Worm (Caenorhabditis elegans) whole organism, young adult: ENCODE measurements around the gene col-96.
A peak's percentile ranks its signal among the peaks of the same experiment; 100 is the strongest.

ENCODE experiments used
- B0261.1 ChIP-seq: sonication (generic microtip); optimal IDR thresholded peaks from 2 replicates; lab custom pipeline; 2016; ENCODE audit warnings: mild to moderate bottlenecking, missing genetic modification characterization, moderate library complexity, missing compliant biosample characterization
- C06A6.2 ChIP-seq: fragments of 200-800 bp; sonication (Bioruptor generic); conservative IDR thresholded peaks from 2 replicates; pipeline ENCODE4 v1.3.6; 2022; ENCODE audit warnings: missing genetic modification characterization, missing compliant biosample characterization
- F33H1.4 ChIP-seq: fragments of 200-800 bp; sonication (Bioruptor generic); IDR thresholded peaks from 2 replicates; pipeline ENCODE4 v1.3.6; 2022; ENCODE audit warnings: missing genetic modification reagents, missing genetic modification characterization, missing compliant biosample characterization
- F57C9.4 ChIP-seq: sonication (generic microtip); optimal IDR thresholded peaks from 2 replicates; lab custom pipeline; 2017; ENCODE audit warnings: mild to moderate bottlenecking, missing genetic modification characterization, missing compliant biosample characterization
- K11D2.4 ChIP-seq: fragments of 200-800 bp; sonication (Bioruptor generic); IDR thresholded peaks from 2 replicates; pipeline ENCODE4 v1.3.6; 2022; ENCODE audit warnings: missing genetic modification reagents, missing genetic modification characterization, missing compliant biosample characterization
- Y53G8AR.9 ChIP-seq: fragments of 200-800 bp; sonication (Bioruptor generic); conservative IDR thresholded peaks from 2 replicates; pipeline ENCODE4 v1.3.6; 2022; ENCODE audit warnings: missing genetic modification reagents, missing genetic modification characterization, missing compliant biosample characterization
- akir-1 ChIP-seq: fragments of 200-800 bp; sonication (Bioruptor generic); optimal IDR thresholded peaks from 2 replicates; lab custom pipeline; 2018; ENCODE audit warnings: mild to moderate bottlenecking, missing genetic modification characterization, moderate library complexity, missing compliant biosample characterization
- ama-1 ChIP-seq, 3 experiments: fragments of 150-350 bp in 1 of 3; sonication (generic microtip) in 2 of 3; optimal IDR thresholded peaks; 2 replicates each; lab custom pipeline; 2014 to 2018; ENCODE audit warnings: missing biosample characterization in 2 of 3, missing genetic modification characterization in 2 of 3, missing genetic modification reagents in 2 of 3
- aptf-3 ChIP-seq: fragments of 200-800 bp; sonication (Bioruptor generic); IDR thresholded peaks from 2 replicates; pipeline ENCODE4 v1.3.6; 2022; ENCODE audit warnings: missing genetic modification characterization, missing compliant biosample characterization
- atf-7 ChIP-seq: sonication (generic microtip); optimal IDR thresholded peaks from 2 replicates; lab custom pipeline; 2017; ENCODE audit warnings: mild to moderate bottlenecking, missing genetic modification characterization, missing compliant biosample characterization
- athp-1 ChIP-seq: sonication (generic microtip); optimal IDR thresholded peaks from 2 replicates; lab custom pipeline; 2017; ENCODE audit warnings: mild to moderate bottlenecking, missing genetic modification characterization, missing compliant biosample characterization
- attf-6 ChIP-seq: fragments of 200-800 bp; sonication (Bioruptor generic); IDR thresholded peaks from 2 replicates; pipeline ENCODE4 v1.3.6; 2022; ENCODE audit warnings: missing genetic modification reagents, missing genetic modification characterization, missing compliant biosample characterization
- bed-1 ChIP-seq: fragments of 200-800 bp; sonication (Bioruptor generic); IDR thresholded peaks from 2 replicates; pipeline ENCODE4 v1.3.6; 2022; ENCODE audit warnings: missing genetic modification reagents, missing genetic modification characterization, missing compliant biosample characterization
- bed-2 ChIP-seq: fragments of 200-800 bp; sonication (Bioruptor generic); IDR thresholded peaks from 2 replicates; pipeline ENCODE4 v1.3.6; 2022; ENCODE audit warnings: missing genetic modification reagents, missing genetic modification characterization, missing compliant biosample characterization
- ccch-3 ChIP-seq: fragments of 200-800 bp; sonication (Bioruptor generic); optimal IDR thresholded peaks from 2 replicates; lab custom pipeline; 2018; ENCODE audit warnings: mild to moderate bottlenecking, missing genetic modification characterization, missing compliant biosample characterization
- dox-1 ChIP-seq: fragments of 200-800 bp; sonication (Bioruptor generic); IDR thresholded peaks from 2 replicates; pipeline ENCODE4 v1.3.6; 2022; ENCODE audit warnings: missing genetic modification reagents, missing genetic modification characterization, missing compliant biosample characterization
- dpff-1 ChIP-seq: sonication (generic microtip); optimal IDR thresholded peaks from 2 replicates; lab custom pipeline; 2017; ENCODE audit warnings: mild to moderate bottlenecking, missing genetic modification characterization, missing compliant biosample characterization
- ekl-4 ChIP-seq: fragments of 200-800 bp; sonication (Bioruptor generic); IDR thresholded peaks from 2 replicates; pipeline ENCODE4 v1.3.6; 2022; ENCODE audit warnings: missing genetic modification reagents, missing genetic modification characterization, missing compliant biosample characterization
- hrde-1 ChIP-seq: sonication (generic microtip); optimal IDR thresholded peaks from 2 replicates; lab custom pipeline; 2016; ENCODE audit warnings: missing genetic modification characterization, mild to moderate bottlenecking, missing compliant biosample characterization, moderate library complexity, missing genotype, missing genetic modification reagents, borderline replicate concordance
- hsf-1 ChIP-seq: fragments of 200-800 bp; sonication (Bioruptor generic); IDR thresholded peaks from 2 replicates; pipeline ENCODE4 v1.3.6; 2022; ENCODE audit warnings: missing genetic modification reagents, missing genetic modification characterization, missing compliant biosample characterization
- lin-26 ChIP-seq: fragments of 200-800 bp; sonication (Bioruptor generic); IDR thresholded peaks from 2 replicates; pipeline ENCODE4 v1.3.6; 2022; ENCODE audit warnings: missing genetic modification reagents, missing genetic modification characterization, missing compliant biosample characterization
- lin-54 ChIP-seq: fragments of 200-800 bp; sonication (Bioruptor generic); optimal IDR thresholded peaks from 2 replicates; lab custom pipeline; 2018; ENCODE audit warnings: mild to moderate bottlenecking, missing genetic modification characterization, missing compliant biosample characterization
- madf-10 ChIP-seq: sonication (generic microtip); optimal IDR thresholded peaks from 2 replicates; lab custom pipeline; 2016; ENCODE audit warnings: mild to moderate bottlenecking, missing genetic modification characterization, missing compliant biosample characterization
- mxl-1 ChIP-seq: sonication (generic microtip); optimal IDR thresholded peaks from 2 replicates; lab custom pipeline; 2016; ENCODE audit warnings: missing genetic modification characterization, missing compliant biosample characterization
- nhr-80 ChIP-seq: sonication (generic microtip); optimal IDR thresholded peaks from 2 replicates; lab custom pipeline; 2016; ENCODE audit warnings: missing genetic modification characterization, missing compliant biosample characterization
- pha-4 ChIP-seq: fragments of 150-350 bp; sonication (generic microtip); optimal IDR thresholded peaks from 2 replicates; lab custom pipeline; 2014; ENCODE audit warnings: missing biosample characterization, missing genetic modification reagents, missing genetic modification characterization
- rcor-1 ChIP-seq: fragments of 200-800 bp; sonication (Bioruptor generic); IDR thresholded peaks from 2 replicates; pipeline ENCODE4 v1.3.6; 2022; ENCODE audit warnings: missing genetic modification reagents, missing genetic modification characterization, missing compliant biosample characterization
- rec-8 ChIP-seq, 2 experiments: sonication (generic microtip); optimal IDR thresholded peaks; 2 replicates each; lab custom pipeline; 2016; ENCODE audit warnings: mild to moderate bottlenecking in 2 of 2, missing genetic modification characterization in 2 of 2, missing genetic modification reagents in 2 of 2, missing genotype in 2 of 2, missing biosample characterization in 1 of 2, missing compliant biosample characterization in 1 of 2, moderate library complexity in 1 of 2
- repo-1 ChIP-seq: sonication (generic microtip); optimal IDR thresholded peaks from 2 replicates; lab custom pipeline; 2017; ENCODE audit warnings: mild to moderate bottlenecking, missing genetic modification characterization, missing compliant biosample characterization
- snpc-1.1 ChIP-seq: sonication (generic microtip); optimal IDR thresholded peaks from 2 replicates; lab custom pipeline; 2017; ENCODE audit warnings: missing genetic modification characterization, mild to moderate bottlenecking, missing compliant biosample characterization, antibody characterized with exemption, moderate library complexity, missing genotype, missing genetic modification reagents; ENCODE audit not compliant: insufficient read depth
- tbp1 ChIP-seq: fragments of 200-800 bp; sonication (Bioruptor generic); optimal IDR thresholded peaks from 2 replicates; lab custom pipeline; 2018; ENCODE audit warnings: mild to moderate bottlenecking, missing genetic modification characterization, missing compliant biosample characterization
- tlf-1 ChIP-seq: fragments of 200-800 bp; sonication (Bioruptor generic); optimal IDR thresholded peaks from 2 replicates; lab custom pipeline; 2018; ENCODE audit warnings: mild to moderate bottlenecking, missing genetic modification characterization, missing compliant biosample characterization
- zfh-2 ChIP-seq: fragments of 200-800 bp; sonication (Bioruptor generic); conservative IDR thresholded peaks from 2 replicates; pipeline ENCODE4 v1.3.6; 2022; ENCODE audit warnings: missing genetic modification reagents, missing genetic modification characterization, missing compliant biosample characterization
- ztf-18 ChIP-seq: sonication (generic microtip); optimal IDR thresholded peaks from 2 replicates; lab custom pipeline; 2016; ENCODE audit warnings: missing genotype, mild to moderate bottlenecking, missing genetic modification characterization, missing compliant biosample characterization

Gene col-96

DNA sequence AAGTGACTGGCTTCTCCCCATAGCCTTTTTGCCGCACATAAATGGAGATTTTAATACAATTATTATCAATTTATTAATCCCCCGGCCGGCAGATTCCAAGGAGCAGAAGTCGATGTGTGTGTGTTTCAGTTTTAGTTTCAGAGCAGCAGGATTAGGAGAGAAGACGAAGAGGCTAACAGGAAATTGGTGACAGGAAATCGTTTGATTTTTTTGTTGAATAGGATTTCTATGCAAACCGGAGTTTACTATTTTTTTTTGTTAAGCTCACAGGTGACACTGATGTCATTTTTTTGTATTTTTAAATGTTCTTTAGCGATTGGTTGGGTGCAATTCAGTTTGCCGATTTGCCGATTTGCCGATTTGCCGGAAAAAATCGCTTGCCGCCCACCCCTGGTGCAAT is 26.1 kb downstream of the col-96 start:
- TF ChIP-seq rcor-1 (GFP tag; lab: Robert Waterston, UW), result no peak
- TF ChIP-seq K11D2.4 (GFP tag; lab: Robert Waterston, UW), result no peak
- TF ChIP-seq tbp1 (GFP tag; lab: Kevin White, UChicago), result no peak
- no peak for TF ChIP-seq athp-1 (tag; lab: Kevin White, UChicago)
- TF ChIP-seq lin-26 (GFP tag; lab: Robert Waterston, UW), result no peak
- no peak for TF ChIP-seq ccch-3
- TF ChIP-seq repo-1 (tag; lab: Kevin White, UChicago), result no peak
- TF ChIP-seq ekl-4 (GFP tag; lab: Robert Waterston, UW), result no peak
- TF ChIP-seq aptf-3 (GFP tag; lab: Robert Waterston, UW), result no peak
- TF ChIP-seq ama-1 (optimal IDR thresholded peaks at IDR 0.05; lab: Kevin White, UChicago), result no peak
- no peak for TF ChIP-seq ama-1 (GFP tag; optimal IDR thresholded peaks at IDR 0.05; lab: Kevin White, UChicago)
- TF ChIP-seq hsf-1 (GFP tag; lab: Robert Waterston, UW), result no peak
- no peak for TF ChIP-seq rec-8 (tag; optimal IDR thresholded peaks at IDR 0.05; lab: Kevin White, UChicago)
- no peak for TF ChIP-seq mxl-1
- TF ChIP-seq lin-54 (GFP tag; lab: Kevin White, UChicago), result no peak
- TF ChIP-seq F33H1.4, result no peak
- no peak for TF ChIP-seq snpc-1.1 (tag; lab: Kevin White, UChicago)
- no peak for TF ChIP-seq pha-4 (tag; lab: Kevin White, UChicago)
- no peak for TF ChIP-seq C06A6.2 (GFP tag; lab: Robert Waterston, UW)

DNA sequence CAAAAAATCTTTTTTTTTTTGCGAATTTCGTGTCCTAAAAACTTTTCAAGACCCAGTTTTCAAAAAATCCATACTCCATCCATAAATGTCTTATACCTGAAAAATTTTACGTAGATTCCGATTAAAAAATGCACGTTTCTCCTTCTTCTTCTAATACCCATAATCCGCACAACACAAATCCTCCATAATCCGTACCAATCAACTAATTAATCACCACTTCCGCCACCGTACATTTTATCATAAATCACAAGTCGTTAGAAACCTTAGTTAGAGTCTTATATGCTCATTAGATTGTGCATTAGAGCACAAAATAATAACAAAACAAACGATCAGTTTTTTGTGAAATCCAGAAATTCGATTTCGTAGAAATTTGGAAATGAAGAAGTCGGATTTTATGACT is 37.6 kb downstream of the col-96 start:
- TF ChIP-seq dox-1 (GFP tag; lab: Robert Waterston, UW) (no peak), akir-1 (GFP tag; lab: Kevin White, UChicago) (no peak), atf-7 (tag; lab: Kevin White, UChicago) (no peak), bed-1 (GFP tag; lab: Robert Waterston, UW) (no peak)

DNA sequence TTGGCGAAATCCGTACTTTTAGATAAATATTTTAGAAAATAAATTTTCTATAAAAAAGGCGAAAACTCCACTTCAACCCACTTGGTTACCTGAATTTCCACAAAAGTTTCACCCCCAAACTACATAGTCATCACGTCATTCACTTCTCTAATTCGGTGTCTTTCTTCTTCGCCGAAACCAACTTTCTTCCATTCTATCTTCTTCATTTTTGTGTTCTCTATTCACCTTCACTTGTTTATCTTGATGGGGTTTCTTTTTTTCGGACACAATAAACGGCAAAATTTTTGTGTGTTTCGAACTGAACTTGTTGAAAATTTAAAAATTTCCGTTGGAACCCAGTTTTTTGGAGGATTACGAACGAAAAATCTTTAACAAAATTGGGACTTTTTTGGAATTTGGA is 39.7 kb downstream of the col-96 start:
- TF ChIP-seq dpff-1 (tag; lab: Kevin White, UChicago) (no peak), pha-4 (tag; lab: Kevin White, UChicago) (no peak)

DNA sequence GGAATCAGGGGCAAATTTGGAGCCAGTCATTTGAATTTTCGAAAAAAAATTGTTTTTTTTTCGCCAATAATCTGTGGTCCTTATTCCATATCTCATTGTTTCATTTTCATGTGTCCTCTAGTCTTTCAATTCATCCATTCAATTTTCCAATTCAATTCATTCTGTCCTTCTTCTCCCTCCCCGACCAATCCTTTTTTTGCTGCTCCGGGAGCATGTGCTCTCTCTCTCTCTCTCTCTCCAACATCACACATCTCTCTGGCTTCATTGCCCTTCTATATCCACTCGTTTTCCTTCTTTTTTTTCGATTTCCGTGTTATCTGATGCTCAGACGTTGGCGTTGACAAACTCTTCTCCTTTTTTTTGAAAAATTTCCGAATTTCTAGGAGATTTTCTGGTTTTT is 43.2 kb downstream of the col-96 start:
- TF ChIP-seq dox-1 (GFP tag; lab: Robert Waterston, UW), result no peak
- no peak for TF ChIP-seq tlf-1 (GFP tag; lab: Kevin White, UChicago)
- TF ChIP-seq tbp1 (GFP tag; lab: Kevin White, UChicago), result no peak
- no peak for TF ChIP-seq hrde-1 (tag; lab: Kevin White, UChicago)
- TF ChIP-seq bed-2 (GFP tag; lab: Robert Waterston, UW), result no peak

DNA sequence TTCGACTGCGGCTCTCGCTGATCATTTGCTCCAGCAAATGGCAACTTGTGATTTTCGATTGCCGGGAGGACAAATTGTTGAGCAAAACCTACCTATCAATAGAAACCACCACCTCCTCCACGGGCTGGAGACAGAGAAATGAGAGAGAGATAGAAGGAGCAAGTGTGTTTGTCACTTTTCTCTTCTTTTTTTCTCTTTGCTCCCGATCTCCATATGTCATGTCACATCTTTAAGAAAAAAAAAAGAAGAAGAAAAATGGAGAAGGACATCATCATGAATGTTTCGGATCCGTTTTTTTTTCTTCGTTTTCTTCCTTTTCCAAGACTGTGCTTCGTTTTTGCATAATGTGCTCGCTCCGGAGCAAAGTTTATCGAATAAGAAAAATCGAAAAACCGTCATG is 45.8 kb downstream of the col-96 start:
- TF ChIP-seq Y53G8AR.9 (GFP tag; lab: Robert Waterston, UW), result no peak
- TF ChIP-seq tbp1 (GFP tag; lab: Kevin White, UChicago), result no peak
- TF ChIP-seq nhr-80 (tag; lab: Kevin White, UChicago), result peak; percentile 7
- TF ChIP-seq F57C9.4 (tag; lab: Kevin White, UChicago), result no peak
- no peak for TF ChIP-seq madf-10 (tag; lab: Kevin White, UChicago)
- TF ChIP-seq atf-7 (tag; lab: Kevin White, UChicago), result no peak
- no peak for TF ChIP-seq C06A6.2 (GFP tag; lab: Robert Waterston, UW)
- TF ChIP-seq zfh-2 (GFP tag; lab: Robert Waterston, UW), result 0 out of 2 replicates have a peak, but pooled peaks have one; percentile 8
- TF ChIP-seq attf-6, result no peak
- TF ChIP-seq B0261.1 (tag; lab: Kevin White, UChicago), result no peak
- TF ChIP-seq ztf-18 (tag; lab: Kevin White, UChicago), result no peak
